Fruit fly (Drosophila melanogaster) whole organism, embryonic: ENCODE data around the gene CG44405.

Source experiments
- Abd-B ChIP-seq: fragments of 200-800 bp; sonication (Bioruptor generic); optimal IDR thresholded peaks from 2 replicates; lab custom pipeline; 2018; ENCODE audit warnings: missing biosample characterization, mild to moderate bottlenecking, missing genetic modification characterization, moderate library complexity
- BEAF-32 ChIP-seq: fragments of 200-800 bp; sonication (Bioruptor generic); optimal IDR thresholded peaks from 3 replicates; lab custom pipeline; 2017; ENCODE audit warnings: missing biosample characterization, missing genetic modification characterization, mild to moderate bottlenecking, moderate library complexity, missing genetic modification reagents
- Bdp1 ChIP-seq: fragments of 200-800 bp; sonication (Bioruptor generic); optimal IDR thresholded peaks from 3 replicates; lab custom pipeline; 2016; ENCODE audit warnings: missing biosample characterization, missing genetic modification characterization
- BtbVII ChIP-seq: fragments of 200-800 bp; sonication (Bioruptor generic); optimal IDR thresholded peaks from 3 replicates; lab custom pipeline; 2017; ENCODE audit warnings: missing biosample characterization, mild to moderate bottlenecking, missing genetic modification characterization
- CG10431 ChIP-seq: fragments of 200-800 bp; sonication (Bioruptor generic); optimal IDR thresholded peaks from 3 replicates; lab custom pipeline; 2018; ENCODE audit warnings: missing biosample characterization, mild to moderate bottlenecking, missing genetic modification characterization
- CG11560 ChIP-seq: fragments of 200-800 bp; sonication (Bioruptor generic); IDR thresholded peaks from 3 replicates; pipeline ENCODE4 v1.3.6; 2022; ENCODE audit warnings: missing biosample characterization, missing genetic modification characterization
- CG1233 ChIP-seq: fragments of 200-800 bp; sonication (Bioruptor generic); optimal IDR thresholded peaks from 4 replicates; lab custom pipeline; 2018; ENCODE audit warnings: missing biosample characterization, mild to moderate bottlenecking, missing genetic modification characterization
- CG15514 ChIP-seq: fragments of 200-800 bp; sonication (Bioruptor generic); optimal IDR thresholded peaks from 3 replicates; lab custom pipeline; 2017; ENCODE audit warnings: missing biosample characterization, missing genetic modification characterization, mild to moderate bottlenecking, moderate library complexity, missing genetic modification reagents
- CG1603 ChIP-seq: fragments of 200-800 bp; sonication (Bioruptor generic); optimal IDR thresholded peaks from 2 replicates; lab custom pipeline; 2019; ENCODE audit warnings: missing biosample characterization, mild to moderate bottlenecking, missing genetic modification characterization, moderate library complexity
- CG17359 ChIP-seq: fragments of 200-800 bp; sonication (Bioruptor generic); optimal IDR thresholded peaks from 3 replicates; lab custom pipeline; 2018; ENCODE audit warnings: missing biosample characterization, mild to moderate bottlenecking, missing genetic modification characterization, moderate library complexity
- CG3281 ChIP-seq: fragments of 200-800 bp; sonication (Bioruptor generic); optimal IDR thresholded peaks from 3 replicates; lab custom pipeline; 2017; ENCODE audit warnings: missing biosample characterization, mild to moderate bottlenecking, missing genetic modification characterization
- CG34376 ChIP-seq: fragments of 200-800 bp; sonication (Bioruptor generic); optimal IDR thresholded peaks from 2 replicates; lab custom pipeline; 2018; ENCODE audit warnings: missing biosample characterization, mild to moderate bottlenecking, missing genetic modification characterization
- CG3995 ChIP-seq: fragments of 200-800 bp; sonication (Bioruptor generic); optimal IDR thresholded peaks from 3 replicates; lab custom pipeline; 2016; ENCODE audit warnings: missing biosample characterization, missing genetic modification characterization
- CG43689 ChIP-seq: fragments of 200-800 bp; sonication (Bioruptor generic); IDR thresholded peaks from 2 replicates; pipeline ENCODE4 v1.3.6; 2022; ENCODE audit warnings: missing biosample characterization, missing genetic modification characterization
- CG4820 ChIP-seq: fragments of 200-800 bp; sonication (Bioruptor generic); optimal IDR thresholded peaks from 3 replicates; lab custom pipeline; 2016; ENCODE audit warnings: missing biosample characterization, missing genetic modification characterization
- CG5245 ChIP-seq: fragments of 200-800 bp; sonication (Bioruptor generic); optimal IDR thresholded peaks from 3 replicates; lab custom pipeline; 2016; ENCODE audit warnings: missing biosample characterization, missing genetic modification characterization
- CG5953 ChIP-seq: fragments of 200-800 bp; sonication (Bioruptor generic); IDR thresholded peaks from 2 replicates; pipeline ENCODE4 v1.3.6; 2022; ENCODE audit warnings: missing biosample characterization, missing genetic modification characterization
- CG6813 ChIP-seq: fragments of 200-800 bp; sonication (Bioruptor generic); optimal IDR thresholded peaks from 2 replicates; lab custom pipeline; 2017; ENCODE audit warnings: missing biosample characterization, missing genetic modification characterization, mild to moderate bottlenecking, moderate library complexity, missing genetic modification reagents
- CG7556 ChIP-seq: fragments of 200-800 bp; sonication (Bioruptor generic); optimal IDR thresholded peaks from 2 replicates; lab custom pipeline; 2017; ENCODE audit warnings: missing biosample characterization, mild to moderate bottlenecking, missing genetic modification characterization
- CG7963 ChIP-seq: fragments of 200-800 bp; sonication (Bioruptor generic); IDR thresholded peaks from 3 replicates; pipeline ENCODE4 v1.3.6; 2022; ENCODE audit warnings: missing biosample characterization, missing genetic modification characterization; ENCODE audit not compliant: partially characterized antibody
- CG8290 ChIP-seq, 3 experiments: fragments of 200-800 bp; sonication (Bioruptor generic); optimal IDR thresholded peaks; 2 replicates each; lab custom pipeline; 2016 to 2019; ENCODE audit warnings: missing biosample characterization in 3 of 3, missing genetic modification characterization in 3 of 3, mild to moderate bottlenecking in 2 of 3, moderate library complexity in 1 of 3
- CG9797 ChIP-seq: fragments of 200-800 bp; sonication (Bioruptor generic); optimal IDR thresholded peaks from 3 replicates; lab custom pipeline; 2018; ENCODE audit warnings: missing biosample characterization, mild to moderate bottlenecking, missing genetic modification characterization
- Camta ChIP-seq: fragments of 200-800 bp; sonication (Bioruptor generic); optimal IDR thresholded peaks from 2 replicates; lab custom pipeline; 2016; ENCODE audit warnings: missing biosample characterization, missing genetic modification characterization
- CrebB ChIP-seq: fragments of 200-800 bp; sonication (Bioruptor generic); optimal IDR thresholded peaks from 3 replicates; lab custom pipeline; 2018; ENCODE audit warnings: missing biosample characterization, mild to moderate bottlenecking, missing genetic modification characterization
- Ets97D ChIP-seq: fragments of 200-800 bp; sonication (Bioruptor generic); optimal IDR thresholded peaks from 3 replicates; lab custom pipeline; 2016; ENCODE audit warnings: missing biosample characterization, missing genetic modification characterization
- Fer1 ChIP-seq: fragments of 200-800 bp; sonication (Bioruptor generic); optimal IDR thresholded peaks from 2 replicates; lab custom pipeline; 2017; ENCODE audit warnings: missing biosample characterization, mild to moderate bottlenecking, missing genetic modification characterization
- HLH4C ChIP-seq: fragments of 200-800 bp; sonication (Bioruptor generic); IDR thresholded peaks from 3 replicates; pipeline ENCODE4 v1.3.6; 2022; ENCODE audit warnings: missing biosample characterization, missing genetic modification characterization; ENCODE audit not compliant: partially characterized antibody
- HLH54F ChIP-seq: fragments of 200-800 bp; sonication (Bioruptor generic); optimal IDR thresholded peaks from 3 replicates; lab custom pipeline; 2016; ENCODE audit warnings: missing biosample characterization, missing genetic modification characterization
- HmgD ChIP-seq: fragments of 200-800 bp; sonication (Bioruptor generic); optimal IDR thresholded peaks from 3 replicates; lab custom pipeline; 2016; ENCODE audit warnings: missing biosample characterization, missing genetic modification characterization
- Hr3 ChIP-seq: fragments of 200-800 bp; sonication (Bioruptor generic); optimal IDR thresholded peaks from 3 replicates; lab custom pipeline; 2016; ENCODE audit warnings: missing biosample characterization, missing genetic modification characterization
- Myb ChIP-seq: fragments of 200-800 bp; sonication (Bioruptor generic); optimal IDR thresholded peaks from 2 replicates; lab custom pipeline; 2016; ENCODE audit warnings: missing biosample characterization, missing genetic modification characterization
- Opbp ChIP-seq: fragments of 200-800 bp; sonication (Bioruptor generic); IDR thresholded peaks from 3 replicates; pipeline ENCODE4 v1.3.6; 2022; ENCODE audit warnings: missing biosample characterization, missing genetic modification characterization; ENCODE audit not compliant: partially characterized antibody
- Sox100B ChIP-seq: fragments of 200-800 bp; sonication (Bioruptor generic); optimal IDR thresholded peaks from 3 replicates; lab custom pipeline; 2018; ENCODE audit warnings: missing biosample characterization, mild to moderate bottlenecking, missing genetic modification characterization
- ase ChIP-seq: fragments of 200-800 bp; sonication (Bioruptor generic); IDR thresholded peaks from 3 replicates; pipeline ENCODE4 v1.3.6; 2022; ENCODE audit warnings: missing biosample characterization, missing genetic modification characterization
- bbx ChIP-seq: fragments of 200-800 bp; sonication (Bioruptor generic); IDR thresholded peaks from 2 replicates; pipeline ENCODE4 v1.3.6; 2022; ENCODE audit warnings: missing biosample characterization, missing genetic modification characterization; ENCODE audit not compliant: partially characterized antibody
- bcd ChIP-seq: fragments of 200-800 bp; sonication (Bioruptor generic); optimal IDR thresholded peaks from 2 replicates; lab custom pipeline; 2017; ENCODE audit warnings: missing biosample characterization, mild to moderate bottlenecking, missing genetic modification characterization
- bsh ChIP-seq, 2 experiments: fragments of 200-800 bp; sonication (Bioruptor generic); optimal IDR thresholded peaks; 2 replicates each; lab custom pipeline; 2017 to 2018; ENCODE audit warnings: mild to moderate bottlenecking in 2 of 2, missing biosample characterization in 2 of 2, missing genetic modification characterization in 2 of 2, moderate library complexity in 1 of 2
- danr ChIP-seq: fragments of 200-800 bp; sonication (Bioruptor generic); IDR thresholded peaks from 2 replicates; pipeline ENCODE4 v1.3.6; 2022; ENCODE audit warnings: missing biosample characterization, missing genetic modification characterization
- en ChIP-seq: fragments of 200-800 bp; sonication (Bioruptor generic); optimal IDR thresholded peaks from 2 replicates; lab custom pipeline; 2016; ENCODE audit warnings: missing biosample characterization, missing genetic modification characterization
- gro ChIP-seq: fragments of 200-800 bp; sonication (Bioruptor generic); optimal IDR thresholded peaks from 2 replicates; lab custom pipeline; 2016; ENCODE audit warnings: missing biosample characterization, missing genetic modification characterization
- kah ChIP-seq: fragments of 200-800 bp; sonication (Bioruptor generic); optimal IDR thresholded peaks from 2 replicates; lab custom pipeline; 2018; ENCODE audit warnings: missing biosample characterization, mild to moderate bottlenecking, missing genetic modification characterization
- kay ChIP-seq: fragments of 200-800 bp; sonication (Bioruptor generic); optimal IDR thresholded peaks from 2 replicates; lab custom pipeline; 2016; ENCODE audit warnings: missing biosample characterization, missing genetic modification characterization
- onecut ChIP-seq: fragments of 200-800 bp; sonication (Bioruptor generic); IDR thresholded peaks from 2 replicates; pipeline ENCODE4 v1.3.6; 2022; ENCODE audit warnings: missing biosample characterization, missing genetic modification characterization
- row ChIP-seq: fragments of 200-800 bp; sonication (Bioruptor generic); IDR thresholded peaks from 3 replicates; pipeline ENCODE4 v1.3.6; 2022; ENCODE audit warnings: missing biosample characterization, missing genetic modification characterization
- slp2 ChIP-seq: fragments of 200-800 bp; sonication (Bioruptor generic); optimal IDR thresholded peaks from 2 replicates; lab custom pipeline; 2016; ENCODE audit warnings: missing biosample characterization, missing genetic modification characterization
- ttk ChIP-seq: fragments of 200-800 bp; sonication (Bioruptor generic); IDR thresholded peaks from 2 replicates; pipeline ENCODE4 v2.1.2; 2022; ENCODE audit warnings: missing biosample characterization, missing genetic modification characterization
- twi ChIP-seq: fragments of 200-800 bp; optimal IDR thresholded peaks from 2 replicates; lab custom pipeline; 2019; ENCODE audit warnings: missing biosample characterization, mild to moderate bottlenecking, missing genetic modification characterization, moderate library complexity
- vvl ChIP-seq: fragments of 200-800 bp; sonication (Bioruptor generic); IDR thresholded peaks from 2 replicates; pipeline ENCODE4 v1.3.6; 2022; ENCODE audit warnings: missing biosample characterization, missing genetic modification characterization
- wek ChIP-seq: fragments of 200-800 bp; sonication (Bioruptor generic); optimal IDR thresholded peaks from 3 replicates; lab custom pipeline; 2018; ENCODE audit warnings: missing biosample characterization, mild to moderate bottlenecking, missing genetic modification characterization, moderate library complexity
- zen2 ChIP-seq: fragments of 200-800 bp; sonication (Bioruptor generic); IDR thresholded peaks from 3 replicates; pipeline ENCODE4 v1.3.6; 2022; ENCODE audit warnings: missing biosample characterization, missing genetic modification characterization; ENCODE audit not compliant: partially characterized antibody

The CG44405 gene

dm6 chr2L:16329102-16329520, 13.0 kb downstream of the CG44405 start, which contains the start of gene mRpL4 (continued):
- TF ChIP-seq ase (no peak; the same call in 1 of the 3 replicates), CG5953 (peak; percentile 51; the same call in 1 of the 2 replicates), bcd (GFP tag; lab: Kevin White, UChicago) (peak; percentile 60), Myb (GFP tag; lab: Kevin White, UChicago) (peak; percentile 55), CG10431 (no peak), CG9797 (GFP tag; lab: Kevin White, UChicago) (no peak), CG1233 (peak; percentile 44), zen2 (GFP tag; lab: Robert Waterston, UW) (peak; percentile 99), Fer1 (GFP tag; lab: Kevin White, UChicago) (no peak), HmgD (peak; percentile 79), CG17359 (no peak), Hr3 (peak; percentile 79), Sox100B (peak; percentile 30), kay (peak; percentile 69), Opbp (GFP tag; lab: Robert Waterston, UW) (peak; percentile 99), slp2 (peak; percentile 72), row (GFP tag; lab: Robert Waterston, UW) (peak; percentile 93), CG8290 (GFP tag; optimal IDR thresholded peaks at IDR 0.05; lab: Kevin White, UChicago) (peak; percentile 98), CG8290 (tag; optimal IDR thresholded peaks at IDR 0.05; lab: Kevin White, UChicago) (peak; percentile 97), ttk (GFP tag; lab: Robert Waterston, UW) (peak; percentile 65; the same call in 1 of the 2 replicates), twi (tag; lab: Kevin White, UChicago) (peak; percentile 25), en (GFP tag; lab: Kevin White, UChicago) (peak; percentile 15), Ets97D (peak; percentile 70), bsh (GFP tag; optimal IDR thresholded peaks at IDR 0.05; lab: Kevin White, UChicago) (peak in 1 of 2 experiments; percentile 64), CG1603 (tag; lab: Kevin White, UChicago) (peak; percentile 77), kah (GFP tag; lab: Kevin White, UChicago) (no peak), CG7556 (GFP tag; lab: Kevin White, UChicago) (no peak), BEAF-32 (GFP tag; lab: Kevin White, UChicago) (peak; percentile 94), CG4820 (GFP tag; lab: Kevin White, UChicago) (peak; percentile 61), CG3281 (GFP tag; lab: Kevin White, UChicago) (no peak), CG3995 (GFP tag; lab: Kevin White, UChicago) (peak; percentile 87), bbx (GFP tag; lab: Robert Waterston, UW) (peak; percentile 99), CG34376 (GFP tag; lab: Kevin White, UChicago) (no peak), CG11560 (no peak), CG43689 (no peak), Abd-B (GFP tag; lab: Kevin White, UChicago) (peak; percentile 72), CG5245 (GFP tag; lab: Kevin White, UChicago) (peak; percentile 41), Camta (GFP tag; lab: Kevin White, UChicago) (peak; percentile 80), onecut (GFP tag; lab: Robert Waterston, UW) (0 out of 2 replicates have a peak, but pooled peaks have one; percentile 23), wek (GFP tag; lab: Kevin White, UChicago) (peak; percentile 31), CG15514 (GFP tag; lab: Kevin White, UChicago) (peak; percentile 65), danr (no peak), HLH54F (GFP tag; lab: Kevin White, UChicago) (peak; percentile 82), Bdp1 (GFP tag; lab: Kevin White, UChicago) (peak; percentile 62), CG7963 (GFP tag; lab: Robert Waterston, UW) (peak; percentile 95), gro (peak; percentile 68), vvl (GFP tag; lab: Robert Waterston, UW) (peak; percentile 69), BtbVII (GFP tag; lab: Kevin White, UChicago) (no peak), CrebB (tag; lab: Kevin White, UChicago) (no peak), CG6813 (peak; percentile 12), HLH4C (GFP tag; lab: Robert Waterston, UW) (peak; percentile 97)
